Worm (Caenorhabditis elegans) whole organism, late embryonic: ENCODE data around the gene M163.8.

Experiments
- C08G9.2 ChIP-seq: sonication (generic microtip); optimal IDR thresholded peaks from 2 replicates; lab custom pipeline; 2016; ENCODE audit warnings: mild to moderate bottlenecking, missing genetic modification characterization, moderate library complexity, missing compliant biosample characterization
- F13H6.1 ChIP-seq: sonication (generic microtip); optimal IDR thresholded peaks from 2 replicates; lab custom pipeline; 2016; ENCODE audit warnings: missing genetic modification characterization, missing compliant biosample characterization
- Y22D7AL.16 ChIP-seq: sonication (generic microtip); optimal IDR thresholded peaks from 2 replicates; lab custom pipeline; 2016; ENCODE audit warnings: missing genetic modification characterization, missing compliant biosample characterization
- ahr-1 ChIP-seq: sonication (generic microtip); optimal IDR thresholded peaks from 2 replicates; lab custom pipeline; 2016; ENCODE audit warnings: missing genetic modification characterization, missing compliant biosample characterization
- ama-1 ChIP-seq: fragments of 150-350 bp; optimal IDR thresholded peaks from 2 replicates; lab custom pipeline; 2014
- ceh-18 ChIP-seq: sonication (generic microtip); optimal IDR thresholded peaks from 2 replicates; lab custom pipeline; 2016; ENCODE audit warnings: missing genetic modification characterization, missing compliant biosample characterization
- ceh-19 ChIP-seq: fragments of 200-800 bp; sonication (Bioruptor generic); optimal IDR thresholded peaks from 2 replicates; lab custom pipeline; 2018; ENCODE audit warnings: mild to moderate bottlenecking, missing genetic modification characterization, missing compliant biosample characterization
- ceh-24 ChIP-seq: sonication (generic microtip); optimal IDR thresholded peaks from 2 replicates; lab custom pipeline; 2016; ENCODE audit warnings: mild to moderate bottlenecking, missing genetic modification characterization, missing compliant biosample characterization
- ceh-31 ChIP-seq: sonication (generic microtip); optimal IDR thresholded peaks from 2 replicates; lab custom pipeline; 2016; ENCODE audit warnings: missing genetic modification characterization, missing compliant biosample characterization
- ceh-34 ChIP-seq: sonication (generic microtip); optimal IDR thresholded peaks from 2 replicates; lab custom pipeline; 2016; ENCODE audit warnings: mild to moderate bottlenecking, missing genetic modification characterization, missing compliant biosample characterization
- ceh-45 ChIP-seq: fragments of 200-800 bp; sonication (Bioruptor generic); IDR thresholded peaks from 2 replicates; pipeline ENCODE4 v1.3.6; 2022; ENCODE audit warnings: missing genetic modification reagents, missing genetic modification characterization, missing compliant biosample characterization
- ceh-48 ChIP-seq: sonication (generic microtip); optimal IDR thresholded peaks from 2 replicates; lab custom pipeline; 2016; ENCODE audit warnings: missing genetic modification characterization, inconsistent platforms, missing compliant biosample characterization
- ceh-9 ChIP-seq: sonication (generic microtip); optimal IDR thresholded peaks from 2 replicates; lab custom pipeline; 2016; ENCODE audit warnings: mild to moderate bottlenecking, missing genetic modification characterization, inconsistent platforms, missing compliant biosample characterization
- che-1 ChIP-seq: sonication (generic microtip); optimal IDR thresholded peaks from 2 replicates; lab custom pipeline; 2016; ENCODE audit warnings: mild to moderate bottlenecking, missing genetic modification characterization, missing compliant biosample characterization
- elt-2 ChIP-seq: sonication (generic microtip); optimal IDR thresholded peaks from 2 replicates; lab custom pipeline; 2016; ENCODE audit warnings: missing genetic modification reagents, missing genetic modification characterization, missing compliant biosample characterization
- eyg-1 ChIP-seq: sonication (generic microtip); optimal IDR thresholded peaks from 2 replicates; lab custom pipeline; 2016; ENCODE audit warnings: missing genotype, missing genetic modification characterization, missing compliant biosample characterization
- fkh-10 ChIP-seq: fragments of 150-350 bp; optimal IDR thresholded peaks from 2 replicates; lab custom pipeline; 2014; ENCODE audit warnings: missing biosample characterization, missing genetic modification reagents, missing genetic modification characterization
- hlh-30 ChIP-seq: sonication (generic microtip); optimal IDR thresholded peaks from 2 replicates; lab custom pipeline; 2017; ENCODE audit warnings: antibody characterized with exemption, missing genetic modification characterization, missing compliant biosample characterization; ENCODE audit not compliant: insufficient read depth
- lin-11 ChIP-seq: fragments of 200-800 bp; sonication (Bioruptor generic); optimal IDR thresholded peaks from 2 replicates; lab custom pipeline; 2018; ENCODE audit warnings: mild to moderate bottlenecking, missing genetic modification characterization, missing compliant biosample characterization
- mec-3 ChIP-seq: sonication (generic microtip); optimal IDR thresholded peaks from 2 replicates; lab custom pipeline; 2016; ENCODE audit warnings: borderline replicate concordance, missing genetic modification characterization, missing compliant biosample characterization
- nhr-232 ChIP-seq: sonication (generic microtip); optimal IDR thresholded peaks from 2 replicates; lab custom pipeline; 2016; ENCODE audit warnings: missing genetic modification characterization, missing compliant biosample characterization
- npax-4 ChIP-seq: sonication (generic microtip); optimal IDR thresholded peaks from 2 replicates; lab custom pipeline; 2016; ENCODE audit warnings: missing genetic modification characterization, missing compliant biosample characterization
- odd-2 ChIP-seq: sonication (generic microtip); optimal IDR thresholded peaks from 2 replicates; lab custom pipeline; 2017; ENCODE audit warnings: antibody characterized with exemption, mild to moderate bottlenecking, missing genetic modification characterization, missing compliant biosample characterization
- pag-3 ChIP-seq: sonication (generic microtip); optimal IDR thresholded peaks from 2 replicates; lab custom pipeline; 2016; ENCODE audit warnings: missing compliant biosample characterization, missing genetic modification characterization, borderline replicate concordance
- pat-9 ChIP-seq: fragments of 200-800 bp; sonication (Bioruptor generic); optimal IDR thresholded peaks from 2 replicates; lab custom pipeline; 2018; ENCODE audit warnings: mild to moderate bottlenecking, missing genetic modification characterization, moderate library complexity, missing compliant biosample characterization
- pax-1 ChIP-seq: fragments of 150-350 bp; optimal IDR thresholded peaks from 2 replicates; lab custom pipeline; 2014; ENCODE audit warnings: missing biosample characterization, missing genetic modification characterization
- pqm-1 ChIP-seq: sonication (generic microtip); optimal IDR thresholded peaks from 2 replicates; lab custom pipeline; 2016; ENCODE audit warnings: missing genetic modification characterization, missing compliant biosample characterization
- pros-1 ChIP-seq: fragments of 150-350 bp; optimal IDR thresholded peaks from 2 replicates; lab custom pipeline; 2014; ENCODE audit warnings: missing biosample characterization, missing genetic modification reagents, missing genetic modification characterization
- ref-2 ChIP-seq: sonication (generic microtip); optimal IDR thresholded peaks from 2 replicates; lab custom pipeline; 2016; ENCODE audit warnings: missing genetic modification characterization, missing compliant biosample characterization
- rnt-1 ChIP-seq: sonication (generic microtip); optimal IDR thresholded peaks from 2 replicates; lab custom pipeline; 2016; ENCODE audit warnings: missing genetic modification characterization, missing compliant biosample characterization
- sox-2 ChIP-seq: fragments of 200-800 bp; sonication (Bioruptor generic); IDR thresholded peaks from 2 replicates; pipeline ENCODE4 v1.3.6; 2022; ENCODE audit warnings: missing genetic modification reagents, missing genetic modification characterization, missing compliant biosample characterization
- tbx-2 ChIP-seq: sonication (generic microtip); optimal IDR thresholded peaks from 2 replicates; lab custom pipeline; 2016; ENCODE audit warnings: missing genetic modification characterization, missing compliant biosample characterization
- ttx-3 ChIP-seq: sonication (generic microtip); optimal IDR thresholded peaks from 2 replicates; lab custom pipeline; 2016; ENCODE audit warnings: missing genetic modification reagents, missing genetic modification characterization, missing compliant biosample characterization
- unc-42 ChIP-seq: sonication (generic microtip); optimal IDR thresholded peaks from 2 replicates; lab custom pipeline; 2016; ENCODE audit warnings: missing genotype, missing genetic modification characterization, missing compliant biosample characterization
- unc-55 ChIP-seq: sonication (generic microtip); optimal IDR thresholded peaks from 2 replicates; lab custom pipeline; 2017; ENCODE audit warnings: missing biosample characterization, missing genetic modification reagents, missing genetic modification characterization
- unc-86 ChIP-seq: sonication (generic microtip); optimal IDR thresholded peaks from 2 replicates; lab custom pipeline; 2016; ENCODE audit warnings: missing genetic modification characterization, missing compliant biosample characterization
- ztf-16 ChIP-seq: sonication (generic microtip); optimal IDR thresholded peaks from 2 replicates; lab custom pipeline; 2017; ENCODE audit warnings: missing genetic modification characterization, missing compliant biosample characterization

M163.8 gene

DNA sequence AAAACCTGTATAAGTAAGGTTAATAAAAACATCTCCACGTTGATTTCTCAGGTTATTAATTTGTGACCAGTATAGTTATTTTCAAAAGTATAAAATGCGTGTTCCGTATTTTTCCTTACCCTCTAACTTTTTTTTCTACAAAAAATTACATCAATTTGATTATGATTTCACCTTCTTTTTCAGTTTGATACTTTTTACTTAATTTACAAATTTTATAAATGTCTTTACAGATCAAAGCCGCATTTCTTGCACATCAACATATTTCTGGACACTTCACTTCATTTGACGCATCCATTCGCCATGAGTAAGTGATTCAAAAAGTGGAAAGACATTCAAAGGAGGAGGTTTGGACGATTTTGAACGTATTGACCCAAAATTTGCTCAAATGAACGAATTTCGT, 24.5 kb upstream of the M163.8 start, which contains the start of gene Y66C5A.2:
Gene Y66C5A.2 (plus strand): TSS at position 301 of the 400 bp plus-strand sequence.
- TF ChIP-seq ceh-48 (tag; lab: Kevin White, UChicago) (no peak), nhr-232 (tag; lab: Kevin White, UChicago) (no peak), pros-1 (tag; lab: Kevin White, UChicago) (no peak), ahr-1 (tag; lab: Kevin White, UChicago) (no peak), ama-1 (lab: Kevin White, UChicago) (no peak), pat-9 (no peak), unc-55 (GFP tag; lab: Kevin White, UChicago) (no peak)

DNA sequence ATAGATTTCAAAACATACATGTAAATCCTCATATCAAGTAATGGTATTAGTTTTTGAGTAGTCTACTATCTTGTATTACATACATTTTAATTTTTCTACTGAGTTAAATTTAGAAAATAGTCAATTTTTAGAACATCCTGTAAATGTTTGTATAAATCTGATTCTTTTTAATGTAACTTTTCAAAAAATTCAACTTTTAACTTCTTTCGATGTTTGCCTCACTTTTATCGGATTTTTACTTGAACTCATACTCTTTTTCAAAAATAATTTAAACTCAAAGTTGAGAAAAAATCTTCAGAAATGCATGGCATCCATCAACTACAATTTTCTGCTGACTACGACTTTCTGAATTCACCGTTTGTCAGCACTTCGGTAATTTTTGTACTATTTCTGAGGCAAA, 20.4 kb upstream of the M163.8 start, which contains the start of gene M163.7:
Gene M163.7 (plus strand): TSS at position 301 of the 400 bp plus-strand sequence.
- no peak for TF ChIP-seq rnt-1 (tag; lab: Kevin White, UChicago)
- TF ChIP-seq che-1 (tag; lab: Kevin White, UChicago) = no peak
- TF ChIP-seq ceh-19 = no peak
- TF ChIP-seq ttx-3 (tag; lab: Kevin White, UChicago) = no peak
- TF ChIP-seq, all 69 proteins: peak for 0

DNA sequence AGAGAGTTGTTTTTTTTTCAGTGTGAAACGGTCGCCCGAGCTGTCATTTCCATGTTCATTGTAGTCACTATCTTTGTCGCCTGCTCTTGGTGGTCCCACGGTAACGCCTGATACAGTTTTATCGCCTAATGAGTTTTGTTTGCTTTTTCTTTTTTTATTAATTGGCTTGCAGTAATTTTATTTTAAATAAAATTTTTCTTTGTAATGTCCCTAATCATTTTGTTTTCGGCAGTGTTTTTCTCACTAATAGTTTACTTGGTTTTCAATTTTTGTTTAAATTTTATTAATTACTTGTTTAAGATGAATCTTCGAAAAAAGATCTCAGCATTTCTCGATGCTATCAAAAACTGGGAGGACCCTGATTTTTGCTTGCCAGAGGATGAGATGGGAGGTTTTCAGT, 19.3 kb upstream of the M163.8 start, which contains the start of gene M163.22:
Gene M163.22 (plus strand): TSS at position 301 of the 400 bp plus-strand sequence.
- TF ChIP-seq ztf-16 (tag; lab: Kevin White, UChicago) = no peak
- no peak for TF ChIP-seq ceh-18
- TF ChIP-seq ceh-48 (tag; lab: Kevin White, UChicago) = no peak
- no peak for TF ChIP-seq mec-3 (tag; lab: Kevin White, UChicago)
- no peak for TF ChIP-seq pqm-1 (tag; lab: Kevin White, UChicago)
- TF ChIP-seq Y22D7AL.16 (tag; lab: Kevin White, UChicago) = no peak
- TF ChIP-seq sox-2 = no peak
- TF ChIP-seq elt-2 (tag; lab: Kevin White, UChicago) = no peak
- no peak for TF ChIP-seq F13H6.1 (tag; lab: Kevin White, UChicago)
- TF ChIP-seq unc-42 (tag; lab: Kevin White, UChicago) = no peak
- TF ChIP-seq ceh-34 (tag; lab: Kevin White, UChicago) = no peak
- TF ChIP-seq pag-3 (tag; lab: Kevin White, UChicago) = no peak
- TF ChIP-seq ceh-9 = no peak
- no peak for TF ChIP-seq fkh-10 (GFP tag; lab: Kevin White, UChicago)
- TF ChIP-seq eyg-1 = no peak
- no peak for TF ChIP-seq pax-1 (tag; lab: Kevin White, UChicago)
- TF ChIP-seq ceh-31 (tag; lab: Kevin White, UChicago) = no peak
- TF ChIP-seq, all 69 proteins: peak for 0

DNA sequence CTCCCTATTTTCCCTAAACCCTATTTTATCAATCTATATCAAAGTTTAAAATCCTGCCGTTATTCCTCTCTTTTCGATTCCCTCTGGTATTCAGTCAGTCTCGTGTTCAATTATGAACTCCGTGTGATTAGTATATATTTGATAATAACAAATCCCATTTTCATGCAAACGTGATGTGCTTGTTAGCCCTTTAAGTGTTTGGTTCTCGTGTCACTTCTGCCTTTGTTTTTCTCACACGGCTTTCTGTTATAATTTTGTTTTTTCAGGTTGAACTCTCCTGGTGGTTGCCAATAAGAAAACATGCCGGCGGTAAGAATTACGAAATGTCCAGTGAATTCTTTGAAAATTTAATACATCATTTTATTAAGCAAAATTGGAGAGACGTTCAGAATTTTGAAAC, 18.4 kb upstream of the M163.8 start, which contains the start of gene M163.21:
Gene M163.21 (plus strand): TSS at position 301 of the 400 bp plus-strand sequence.
- TF ChIP-seq pat-9 (no peak), lin-11 (no peak), ahr-1 (tag; lab: Kevin White, UChicago) (no peak), unc-86 (tag; lab: Kevin White, UChicago) (no peak), sox-2 (no peak), ztf-16 (tag; lab: Kevin White, UChicago) (no peak), odd-2 (tag; lab: Kevin White, UChicago) (no peak), pax-1 (tag; lab: Kevin White, UChicago) (no peak)

DNA sequence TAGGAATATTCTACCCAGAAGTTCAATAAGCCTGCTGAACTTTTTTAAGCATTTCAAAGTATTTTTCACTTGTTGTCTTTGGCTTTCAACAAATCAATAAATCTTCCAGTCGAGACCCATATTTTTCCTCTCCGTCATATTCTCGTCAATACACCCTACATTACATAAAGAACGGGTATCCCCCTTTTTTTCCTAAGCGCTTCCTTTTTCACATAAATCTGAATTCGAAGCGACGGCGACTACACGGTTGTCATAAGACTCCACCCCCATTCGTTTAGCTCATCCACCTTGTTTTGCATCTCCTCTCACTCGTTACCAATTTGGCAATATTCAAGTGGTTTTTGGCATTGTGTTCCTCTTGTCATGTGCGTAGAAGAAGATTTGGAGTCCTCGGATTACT, 15.6 kb upstream of the M163.8 start, which contains the start of gene M163.9:
Gene M163.9 (plus strand): TSS at position 301 of the 400 bp plus-strand sequence.
- TF ChIP-seq ref-2 (tag; lab: Kevin White, UChicago) (no peak), tbx-2 (tag; lab: Kevin White, UChicago) (no peak), mec-3 (tag; lab: Kevin White, UChicago) (no peak), npax-4 (tag; lab: Kevin White, UChicago) (no peak), ceh-45 (GFP tag; lab: Robert Waterston, UW) (no peak), ceh-24 (tag; lab: Kevin White, UChicago) (no peak), fkh-10 (GFP tag; lab: Kevin White, UChicago) (no peak), pax-1 (tag; lab: Kevin White, UChicago) (no peak), odd-2 (tag; lab: Kevin White, UChicago) (no peak), C08G9.2 (no peak), hlh-30 (tag; lab: Kevin White, UChicago) (no peak), pqm-1 (tag; lab: Kevin White, UChicago) (no peak)
